Worm (Caenorhabditis elegans): ENCODE data around the gene lmd-5.

DNA sequence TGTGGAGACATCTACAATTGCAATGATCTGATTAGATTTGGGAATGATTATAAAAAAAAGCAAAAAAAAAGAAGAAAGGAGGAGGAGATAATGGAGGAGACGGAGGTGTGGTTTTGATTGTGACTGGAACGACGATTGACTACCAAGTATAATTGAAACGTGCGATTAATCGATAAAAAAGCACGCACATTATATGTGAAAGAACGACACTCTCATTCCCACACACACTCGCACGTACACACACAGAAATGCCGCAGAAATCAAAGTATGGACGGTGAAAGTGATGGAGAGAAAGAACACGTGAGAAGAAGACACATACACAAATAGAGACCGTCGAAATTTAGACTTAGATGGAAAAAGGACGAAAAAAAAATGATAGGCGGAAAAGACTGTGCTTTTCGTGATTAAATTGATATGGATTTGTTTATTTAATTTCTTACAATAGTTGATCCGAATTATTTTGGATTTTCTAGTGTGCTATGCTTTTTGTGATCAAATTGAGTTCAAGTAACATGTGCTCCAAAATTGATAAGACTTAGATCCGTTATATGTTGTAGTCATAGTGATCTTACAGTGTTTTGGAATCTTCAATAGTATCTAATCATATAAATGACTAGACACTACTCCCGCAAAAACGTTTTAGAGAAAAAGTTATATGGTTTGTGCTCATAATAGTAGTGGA, 29.6 kb upstream of the lmd-5 start, which contains the start of gene nhr-135:
- TF ChIP-seq mab-5 (tag; optimal IDR thresholded peaks at IDR 0.05) = no peak
- no peak for TF ChIP-seq nhr-237 (tag; optimal IDR thresholded peaks at IDR 0.05)
- no peak for TF ChIP-seq ham-2 (GFP tag; optimal IDR thresholded peaks at IDR 0.05)
- no peak for TF ChIP-seq unc-62 (GFP tag; optimal IDR thresholded peaks at IDR 0.05)
- TF ChIP-seq ceh-43 (GFP tag; optimal IDR thresholded peaks at IDR 0.05) = no peak
